Worm (Caenorhabditis elegans): ENCODE results near the gene hrg-3.

The hrg-3 gene

ce11 chrV:9755725-9756124, 543 bp upstream of the hrg-3 start, which contains the start of gene F58E6.8:
Gene F58E6.8 (minus strand): TSS chrV:9755825.
- no peak for TF ChIP-seq unc-39 (tag; optimal IDR thresholded peaks at IDR 0.05)
- TF ChIP-seq ztf-1 (GFP tag; conservative IDR thresholded peaks at IDR 0.05) = no peak
- no peak for TF ChIP-seq aly-2 (tag; optimal IDR thresholded peaks at IDR 0.05)
- no peak for TF ChIP-seq skn-1 (tag; optimal IDR thresholded peaks at IDR 0.05)
- no peak for TF ChIP-seq ztf-11 (tag; optimal IDR thresholded peaks at IDR 0.05)
- TF ChIP-seq nhr-6 (tag; optimal IDR thresholded peaks at IDR 0.05) = no peak
- no peak for TF ChIP-seq nhr-23 (tag; optimal IDR thresholded peaks at IDR 0.05)
- no peak for TF ChIP-seq nhr-77 (tag; optimal IDR thresholded peaks at IDR 0.05)
- no peak for TF ChIP-seq Y55F3AM.14 (GFP tag; optimal IDR thresholded peaks at IDR 0.05)
- TF ChIP-seq gmeb-1 (tag; optimal IDR thresholded peaks at IDR 0.05) = no peak
- TF ChIP-seq ZK546.5 (tag; optimal IDR thresholded peaks at IDR 0.05) = no peak
- TF ChIP-seq egl-27 (tag; optimal IDR thresholded peaks at IDR 0.05) = no peak
- TF ChIP-seq sma-9 (GFP tag; optimal IDR thresholded peaks at IDR 0.05) = no peak
- TF ChIP-seq sma-9 (tag; optimal IDR thresholded peaks at IDR 0.05) = no peak
- no peak for TF ChIP-seq nhr-129 (tag; optimal IDR thresholded peaks at IDR 0.05)
- no peak for TF ChIP-seq sem-4 (tag; optimal IDR thresholded peaks at IDR 0.05)
- no peak for TF ChIP-seq ceh-16 (tag; optimal IDR thresholded peaks at IDR 0.05)

- TF ChIP-seq skn-1 (tag; optimal IDR thresholded peaks at IDR 0.05) = no peak
- no peak for TF ChIP-seq peb-1 (tag; optimal IDR thresholded peaks at IDR 0.05)
- TF ChIP-seq nhr-77 (tag; optimal IDR thresholded peaks at IDR 0.05) = no peak
- no peak for TF ChIP-seq ztf-1 (GFP tag; conservative IDR thresholded peaks at IDR 0.05)
- no peak for TF ChIP-seq gmeb-1 (tag; optimal IDR thresholded peaks at IDR 0.05)
Measured at ce11 chrV:9757884-9758283, 1.6 kb downstream of the hrg-3 start, which contains the start of gene F58E6.11. Gene F58E6.11 (minus strand): TSS chrV:9757984.

- TF ChIP-seq nhr-12 (tag; optimal IDR thresholded peaks at IDR 0.05) (no peak), nhr-129 (tag; optimal IDR thresholded peaks at IDR 0.05) (no peak), Y55F3AM.14 (GFP tag; optimal IDR thresholded peaks at IDR 0.05) (no peak), C34F6.9 (tag; optimal IDR thresholded peaks at IDR 0.05) (no peak), egl-27 (tag; optimal IDR thresholded peaks at IDR 0.05) (no peak), aly-2 (tag; optimal IDR thresholded peaks at IDR 0.05) (no peak), nhr-21 (tag; optimal IDR thresholded peaks at IDR 0.05) (no peak), unc-62 (GFP tag; optimal IDR thresholded peaks at IDR 0.05) (no peak), nhr-23 (tag; optimal IDR thresholded peaks at IDR 0.05) (no peak)
Measured at ce11 chrV:9758437-9758836, 2.2 kb downstream of the hrg-3 start.

- TF ChIP-seq skn-1 (tag; optimal IDR thresholded peaks at IDR 0.05) (no peak), R02D3.7 (tag; optimal IDR thresholded peaks at IDR 0.05) (no peak), lin-39 (tag; optimal IDR thresholded peaks at IDR 0.05) (no peak), ama-1 (optimal IDR thresholded peaks at IDR 0.05) (no peak), sem-4 (tag; optimal IDR thresholded peaks at IDR 0.05) (no peak), gmeb-1 (tag; optimal IDR thresholded peaks at IDR 0.05) (no peak), unc-55 (GFP tag; optimal IDR thresholded peaks at IDR 0.05) (no peak), zag-1 (tag; optimal IDR thresholded peaks at IDR 0.05) (no peak), aly-2 (tag; optimal IDR thresholded peaks at IDR 0.05) (no peak), unc-39 (tag; optimal IDR thresholded peaks at IDR 0.05) (no peak), unc-62 (GFP tag; optimal IDR thresholded peaks at IDR 0.05) (no peak), nhr-21 (tag; optimal IDR thresholded peaks at IDR 0.05) (no peak), alr-1 (tag; optimal IDR thresholded peaks at IDR 0.05) (no peak), dmd-4 (tag; optimal IDR thresholded peaks at IDR 0.05) (no peak), ztf-4 (tag; optimal IDR thresholded peaks at IDR 0.05) (no peak), mab-5 (tag; optimal IDR thresholded peaks at IDR 0.05) (no peak), nhr-10 (tag; optimal IDR thresholded peaks at IDR 0.05) (no peak)
Measured at ce11 chrV:9763759-9764158, 7.5 kb downstream of the hrg-3 start.

ce11 chrV:9764552-9764951, 8.3 kb downstream of the hrg-3 start:
- TF ChIP-seq ztf-11 (tag; optimal IDR thresholded peaks at IDR 0.05) (no peak), lin-13 (GFP tag; optimal IDR thresholded peaks at IDR 0.05) (no peak), mdl-1 (tag; optimal IDR thresholded peaks at IDR 0.05) (no peak), R02D3.7 (tag; optimal IDR thresholded peaks at IDR 0.05) (no peak), ceh-16 (tag; optimal IDR thresholded peaks at IDR 0.05) (no peak), unc-62 (GFP tag; optimal IDR thresholded peaks at IDR 0.05) (no peak), F13H6.1 (tag; optimal IDR thresholded peaks at IDR 0.05) (no peak), C34F6.9 (tag; optimal IDR thresholded peaks at IDR 0.05) (no peak), aly-2 (tag; optimal IDR thresholded peaks at IDR 0.05) (no peak)

Measured in whole organism, L2 larva.